Worm (Caenorhabditis elegans) whole organism, midembryonic: ENCODE data around the gene ppm-1.A.

Experiments used
- T22C8.4 ChIP-seq: fragments of 200-800 bp; sonication (Bioruptor generic); IDR thresholded peaks from 2 replicates; pipeline ENCODE4 v1.3.6; 2022; ENCODE audit warnings: missing genetic modification characterization, missing compliant biosample characterization
- flt-1 ChIP-seq: fragments of 200-800 bp; sonication (Bioruptor generic); IDR thresholded peaks from 2 replicates; pipeline ENCODE4 v1.3.6; 2022; ENCODE audit warnings: missing genetic modification characterization, missing compliant biosample characterization
- klf-2 ChIP-seq: fragments of 200-800 bp; sonication (Bioruptor generic); conservative IDR thresholded peaks from 2 replicates; pipeline ENCODE4 v1.3.6; 2022; ENCODE audit warnings: missing genetic modification reagents, missing genetic modification characterization, missing compliant biosample characterization
- med-1 ChIP-seq: sonication (generic microtip); optimal IDR thresholded peaks from 2 replicates; lab custom pipeline; 2017; ENCODE audit warnings: missing genetic modification characterization, mild to moderate bottlenecking, missing compliant biosample characterization, antibody characterized with exemption, missing genetic modification reagents; ENCODE audit not compliant: insufficient read depth
- ztf-23 ChIP-seq: fragments of 200-800 bp; sonication (Bioruptor generic); IDR thresholded peaks from 2 replicates; pipeline ENCODE4 v1.3.6; 2022; ENCODE audit warnings: missing genetic modification reagents, missing genetic modification characterization, missing compliant biosample characterization
- ztf-29 ChIP-seq: fragments of 200-800 bp; sonication (Bioruptor generic); IDR thresholded peaks from 2 replicates; pipeline ENCODE4 v1.3.6; 2022; ENCODE audit warnings: missing genetic modification reagents, missing genetic modification characterization, missing compliant biosample characterization

DNA sequence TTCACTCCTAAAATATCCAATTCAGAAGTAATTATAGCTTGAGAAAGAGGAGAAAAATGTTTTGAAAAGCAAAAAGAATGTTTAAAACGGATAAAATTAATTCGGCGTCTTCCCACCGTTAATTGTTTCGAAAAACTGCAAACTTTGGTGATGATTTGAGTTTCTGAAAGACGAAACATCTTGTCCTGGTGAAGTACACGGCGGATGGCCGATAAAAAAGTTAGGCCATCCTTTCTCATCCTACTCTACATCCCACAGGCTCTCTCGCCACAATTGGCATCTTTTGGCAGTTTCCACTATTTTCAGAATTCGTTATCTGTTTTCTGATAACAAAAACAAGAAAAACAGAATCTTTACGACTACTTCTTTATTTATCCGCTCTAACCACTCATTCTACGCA, 10.3 kb downstream of the ppm-1.A start, which contains the start of the genes C35A5.8 and hda-11:
- TF ChIP-seq med-1 (GFP tag; lab: Kevin White, UChicago) (no peak), T22C8.4 (GFP tag; lab: Robert Waterston, UW) (no peak), ztf-23 (GFP tag; lab: Robert Waterston, UW) (no peak), flt-1 (GFP tag; lab: Robert Waterston, UW) (peak; percentile 79; the same call in 1 of the 2 replicates), ztf-29 (GFP tag; lab: Robert Waterston, UW) (no peak), klf-2 (GFP tag; lab: Robert Waterston, UW) (0 out of 2 replicates have a peak, but pooled peaks have one; percentile 27)
